Worm (Caenorhabditis elegans): Measurements from ENCODE around the gene tax-4.

DNA sequence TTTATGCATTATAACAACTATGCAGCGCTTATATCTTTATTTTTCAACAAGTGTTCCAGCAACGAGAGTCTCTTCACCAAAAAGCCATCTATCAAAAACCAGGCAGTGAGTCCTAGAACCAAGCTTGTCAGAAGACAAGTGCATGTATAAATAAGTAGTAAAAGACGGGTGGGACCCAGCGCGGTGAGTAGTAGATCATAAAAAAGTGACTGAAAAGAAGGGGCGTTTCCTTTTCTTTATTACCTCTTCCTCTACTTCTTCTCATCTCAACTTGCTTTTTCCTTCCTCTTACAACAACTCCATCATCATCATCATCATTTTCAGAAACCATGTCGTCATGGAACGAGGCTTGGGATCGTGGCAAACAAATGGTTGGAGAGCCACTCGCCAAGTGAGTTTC is 44.8 kb upstream of the tax-4 start, which contains the start of gene eat-4:
- no peak for TF ChIP-seq dve-1 (tag; optimal IDR thresholded peaks at IDR 0.05)
- no peak for TF ChIP-seq ama-1 (optimal IDR thresholded peaks at IDR 0.05)
- TF ChIP-seq dmd-4 (tag; optimal IDR thresholded peaks at IDR 0.05; ENCODE audit: borderline replicate concordance): no peak
- no peak for TF ChIP-seq pha-4 (tag; optimal IDR thresholded peaks at IDR 0.05)
- TF ChIP-seq pqm-1 (tag; optimal IDR thresholded peaks at IDR 0.05): no peak
- no peak for TF ChIP-seq sox-2 (GFP tag; IDR thresholded peaks at IDR 0.05)
- TF ChIP-seq pag-3 (tag; optimal IDR thresholded peaks at IDR 0.05; ENCODE audit: borderline replicate concordance): no peak
- no peak for TF ChIP-seq nhr-11 (tag; optimal IDR thresholded peaks at IDR 0.05)
- no peak for TF ChIP-seq ceh-22 (tag; optimal IDR thresholded peaks at IDR 0.05)
- TF ChIP-seq madf-2 (tag; optimal IDR thresholded peaks at IDR 0.05): no peak

All from whole organism, late embryonic.